Fruit fly (Drosophila melanogaster): Measurements from ENCODE around the gene Crag.

The Crag gene

DNA sequence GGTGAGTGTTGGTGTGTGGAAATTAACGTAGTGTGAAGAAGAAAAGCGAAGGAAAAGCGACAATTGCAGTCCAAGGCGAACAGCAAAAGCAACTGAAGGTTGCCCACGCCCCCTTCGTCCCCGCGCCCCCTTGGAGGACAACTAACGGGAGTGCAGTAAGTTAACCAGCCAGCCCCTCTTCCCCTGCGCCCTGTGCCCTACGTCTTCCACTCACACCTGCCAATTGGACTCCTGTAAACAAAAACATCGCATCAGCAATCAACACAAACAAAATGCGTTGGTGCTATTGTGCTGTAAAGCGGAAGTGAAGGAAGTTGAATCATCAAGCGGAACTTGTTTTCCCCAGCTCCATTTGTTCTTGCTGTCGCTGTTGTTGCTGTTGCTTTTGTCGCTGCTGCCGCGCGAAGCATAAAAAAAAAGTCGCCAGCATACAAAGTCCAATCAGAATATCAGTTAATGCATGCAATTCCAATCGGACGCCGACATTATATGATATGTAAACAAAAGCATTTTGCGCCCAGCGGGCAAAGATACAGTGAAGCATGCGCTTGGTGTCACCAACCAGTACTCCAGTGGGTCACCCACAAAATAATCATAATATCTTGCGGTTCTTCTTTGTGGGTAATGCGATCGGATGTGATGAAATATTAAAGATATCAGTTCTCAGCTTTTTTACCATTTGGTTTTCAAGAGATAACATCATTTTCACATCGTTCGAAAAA lies 767 bp downstream of the Crag start (continued):
- TF ChIP-seq CG11294 (GFP tag; IDR thresholded peaks at IDR 0.05) (no peak), CG6808 (GFP tag; optimal IDR thresholded peaks at IDR 0.05) (peak; percentile 85), CG9139 (GFP tag; optimal IDR thresholded peaks at IDR 0.05) (peak; percentile 84), fd59A (GFP tag; optimal IDR thresholded peaks at IDR 0.05) (no peak), CG11902 (GFP tag; optimal IDR thresholded peaks at IDR 0.05) (no peak), Hr38 (GFP tag; optimal IDR thresholded peaks at IDR 0.05) (no peak), eg (GFP tag; IDR thresholded peaks at IDR 0.05) (peak; percentile 44; the same call in 1 of the 3 replicates), vri (GFP tag; optimal IDR thresholded peaks at IDR 0.05) (no peak), svp (GFP tag) (peak; percentile 74), Blimp-1 (GFP tag; optimal IDR thresholded peaks at IDR 0.05) (no peak), CG8119 (GFP tag; IDR thresholded peaks at IDR 0.05) (peak; percentile 54; the same call in 2 of the 3 replicates), Sox102F (GFP tag; optimal IDR thresholded peaks at IDR 0.05) (no peak), Lpt (GFP tag; optimal IDR thresholded peaks at IDR 0.05) (peak; percentile 22), CG11762 (GFP tag; optimal IDR thresholded peaks at IDR 0.05; ENCODE audit: insufficient read depth) (no peak), CG1621 (tag; optimal IDR thresholded peaks at IDR 0.05) (peak; percentile 65), CG4318 (GFP tag; optimal IDR thresholded peaks at IDR 0.05) (no peak), achi (GFP tag; optimal IDR thresholded peaks at IDR 0.05) (no peak), CG3032 (tag; optimal IDR thresholded peaks at IDR 0.05) (peak; percentile 15), Eip75B (GFP tag; optimal IDR thresholded peaks at IDR 0.05) (no peak), dac (GFP tag; optimal IDR thresholded peaks at IDR 0.05) (no peak), topi (GFP tag; optimal IDR thresholded peaks at IDR 0.05) (peak; percentile 34), CG16779 (tag; optimal IDR thresholded peaks at IDR 0.05) (peak; percentile 53), lz (GFP tag; optimal IDR thresholded peaks at IDR 0.05) (peak; percentile 21)

DNA sequence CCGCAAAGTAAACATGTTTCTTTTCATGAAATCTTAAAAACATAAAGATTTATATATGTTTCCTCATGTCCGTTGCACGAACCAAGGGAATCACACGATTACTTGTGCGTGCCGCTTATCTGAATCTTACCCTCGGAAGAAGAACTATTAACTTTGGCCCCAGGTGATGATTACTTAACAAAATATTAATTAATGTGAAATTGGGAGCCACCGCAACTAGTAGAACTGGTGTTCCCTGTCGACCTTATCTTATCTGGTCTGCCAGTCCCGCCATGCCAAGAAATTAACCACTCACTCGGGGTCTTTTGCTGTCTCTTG lies 1.3 kb downstream of the Crag start:
- TF ChIP-seq Blimp-1 (GFP tag; optimal IDR thresholded peaks at IDR 0.05) (no peak), Gug (GFP tag; IDR thresholded peaks at IDR 0.05) (no peak), Hr4 (GFP tag; optimal IDR thresholded peaks at IDR 0.05) (no peak), Lpt (GFP tag; optimal IDR thresholded peaks at IDR 0.05) (no peak), svp (GFP tag) (peak; percentile 40), ss (GFP tag; optimal IDR thresholded peaks at IDR 0.05) (no peak), fd59A (GFP tag; optimal IDR thresholded peaks at IDR 0.05) (no peak), CG11762 (GFP tag; optimal IDR thresholded peaks at IDR 0.05; ENCODE audit: insufficient read depth) (no peak)

DNA sequence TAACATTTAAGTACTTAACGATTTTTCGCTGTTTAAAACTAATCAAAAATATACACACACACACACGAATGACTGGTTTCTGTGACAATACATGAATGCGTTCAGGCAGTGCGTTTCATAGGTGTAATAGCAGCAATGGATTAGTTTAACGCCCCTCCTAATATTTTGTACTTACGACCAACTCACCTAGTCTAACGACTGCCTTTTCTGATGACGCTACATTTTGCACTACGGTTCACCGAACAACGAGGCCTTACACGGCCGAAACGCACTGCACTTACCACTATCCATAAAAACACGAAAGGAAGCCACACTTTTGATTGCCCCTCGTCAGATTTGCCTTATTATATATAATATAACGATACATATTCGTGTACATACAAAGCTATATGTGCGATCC lies 9.3 kb downstream of the Crag start:
- peak; percentile 11 for TF ChIP-seq Sox15 (GFP tag; optimal IDR thresholded peaks at IDR 0.05)
- TF ChIP-seq Ets96B (tag; optimal IDR thresholded peaks at IDR 0.05), result peak; percentile 51
- TF ChIP-seq Hr4 (GFP tag; optimal IDR thresholded peaks at IDR 0.05), result peak; percentile 76
- TF ChIP-seq CG31627 (GFP tag; optimal IDR thresholded peaks at IDR 0.05), result peak; percentile 60
- TF ChIP-seq Eip78C (GFP tag), result peak; percentile 80
- peak; percentile 28 for TF ChIP-seq CG11762 (GFP tag; optimal IDR thresholded peaks at IDR 0.05; ENCODE audit: insufficient read depth)
- peak; percentile 74 for TF ChIP-seq CG32006 (GFP tag; optimal IDR thresholded peaks at IDR 0.05)
- peak; percentile 80 for TF ChIP-seq CG15336 (GFP tag; IDR thresholded peaks at IDR 0.05)
- TF ChIP-seq eg (GFP tag; IDR thresholded peaks at IDR 0.05), result peak; percentile 86; the same call in 2 of the 3 replicates
- TF ChIP-seq CG6163 (GFP tag; IDR thresholded peaks at IDR 0.05), result peak; percentile 85
- TF ChIP-seq CG3032 (tag; optimal IDR thresholded peaks at IDR 0.05), result peak; percentile 48
- TF ChIP-seq Blimp-1 (GFP tag; optimal IDR thresholded peaks at IDR 0.05), result no peak
- TF ChIP-seq cyc (GFP tag; optimal IDR thresholded peaks at IDR 0.05), result peak; percentile 62
- peak; percentile 43 for TF ChIP-seq CG11902 (GFP tag; optimal IDR thresholded peaks at IDR 0.05)
- peak; percentile 72 for TF ChIP-seq esn (GFP tag; optimal IDR thresholded peaks at IDR 0.05)
- peak; percentile 54 for TF ChIP-seq CG11294 (GFP tag; IDR thresholded peaks at IDR 0.05)
- TF ChIP-seq net (GFP tag; optimal IDR thresholded peaks at IDR 0.05), result no peak
- peak; percentile 70 for TF ChIP-seq Hr39 (GFP tag; optimal IDR thresholded peaks at IDR 0.05)
- TF ChIP-seq fd85E (GFP tag; optimal IDR thresholded peaks at IDR 0.05), result no peak
- peak; percentile 56 for TF ChIP-seq CG6792 (GFP tag; optimal IDR thresholded peaks at IDR 0.05)
- peak; percentile 67; the same call in 2 of the 3 replicates for TF ChIP-seq CG8119 (GFP tag; IDR thresholded peaks at IDR 0.05)
- TF ChIP-seq Gug (GFP tag; IDR thresholded peaks at IDR 0.05), result peak; percentile 56
- TF ChIP-seq Sox14 (GFP tag; optimal IDR thresholded peaks at IDR 0.05), result peak; percentile 59
- no peak for TF ChIP-seq CG8319 (GFP tag; optimal IDR thresholded peaks at IDR 0.05)
- peak; percentile 53 for TF ChIP-seq lz (GFP tag; optimal IDR thresholded peaks at IDR 0.05)
- no peak for TF ChIP-seq CG3919 (GFP tag; optimal IDR thresholded peaks at IDR 0.05)
- TF ChIP-seq achi (GFP tag; optimal IDR thresholded peaks at IDR 0.05), result peak; percentile 68
- TF ChIP-seq dac (GFP tag; optimal IDR thresholded peaks at IDR 0.05), result no peak
- no peak for TF ChIP-seq CG6276 (GFP tag; optimal IDR thresholded peaks at IDR 0.05)
